Worm (Caenorhabditis elegans): ENCODE data around the gene F55B11.4.
A peak's percentile ranks its signal among the peaks of the same experiment; 100 is the strongest.

The F55B11.4 gene

DNA sequence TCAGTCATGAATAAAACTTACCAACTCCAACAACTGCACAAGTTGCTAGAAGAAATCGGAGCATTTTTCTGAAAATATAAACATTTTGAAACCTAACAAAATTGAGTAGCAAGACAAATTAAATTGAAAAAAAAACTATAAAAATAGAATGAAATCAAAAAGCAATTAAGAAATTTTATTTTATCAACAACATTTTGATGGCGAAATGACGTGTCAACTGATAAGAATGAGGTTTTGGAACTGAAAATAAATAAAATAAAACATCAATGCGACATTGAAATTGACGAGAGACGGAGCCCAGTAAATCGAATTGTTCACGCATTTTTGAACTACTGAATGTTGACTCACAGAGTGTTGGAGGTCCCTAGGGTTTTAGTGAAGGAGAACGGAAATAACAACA is at the start of gene F55B11.4:
Gene F55B11.4 (minus strand): TSS at position 68 of the 400 bp plus-strand sequence.
- TF ChIP-seq crh-2 (tag; optimal IDR thresholded peaks at IDR 0.05) = peak; percentile 84
- TF ChIP-seq aly-2 (tag; optimal IDR thresholded peaks at IDR 0.05) = no peak
- TF ChIP-seq fos-1 (tag; optimal IDR thresholded peaks at IDR 0.05) = peak; percentile 82
- TF ChIP-seq egl-27 (tag; optimal IDR thresholded peaks at IDR 0.05) = no peak

DNA sequence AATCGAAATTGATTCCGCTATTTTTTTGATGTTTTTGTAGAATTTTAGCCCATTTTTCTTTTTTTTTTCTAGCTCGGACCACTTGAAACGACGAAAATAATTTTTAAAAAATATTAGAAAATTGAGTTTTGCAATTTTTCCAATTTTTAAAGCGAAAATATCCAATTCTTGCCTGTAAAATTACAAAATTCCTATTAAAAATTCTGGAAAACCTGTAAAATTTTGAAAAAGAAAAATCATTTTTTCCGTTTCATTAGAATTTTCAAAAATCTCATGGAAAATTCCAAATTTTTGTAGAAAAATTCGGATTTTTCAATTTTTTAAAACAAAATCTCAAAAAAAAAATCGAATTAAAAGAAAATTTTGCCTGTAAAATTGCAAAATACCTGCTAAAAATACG is 38.3 kb upstream of the F55B11.4 start:
- TF ChIP-seq nhr-129 (tag; optimal IDR thresholded peaks at IDR 0.05) = no peak
- no peak for TF ChIP-seq egl-27 (tag; optimal IDR thresholded peaks at IDR 0.05)
- TF ChIP-seq sem-4 (tag; optimal IDR thresholded peaks at IDR 0.05) = no peak
- no peak for TF ChIP-seq crh-2 (tag; optimal IDR thresholded peaks at IDR 0.05)
- TF ChIP-seq lsy-2 (tag; optimal IDR thresholded peaks at IDR 0.05) = no peak
- no peak for TF ChIP-seq mbf-1 (tag; optimal IDR thresholded peaks at IDR 0.05)
- TF ChIP-seq skn-1 (tag; optimal IDR thresholded peaks at IDR 0.05) = no peak
- TF ChIP-seq nhr-77 (tag; optimal IDR thresholded peaks at IDR 0.05) = no peak
- no peak for TF ChIP-seq zag-1 (tag; optimal IDR thresholded peaks at IDR 0.05)
- TF ChIP-seq ceh-16 (tag; optimal IDR thresholded peaks at IDR 0.05) = no peak

DNA sequence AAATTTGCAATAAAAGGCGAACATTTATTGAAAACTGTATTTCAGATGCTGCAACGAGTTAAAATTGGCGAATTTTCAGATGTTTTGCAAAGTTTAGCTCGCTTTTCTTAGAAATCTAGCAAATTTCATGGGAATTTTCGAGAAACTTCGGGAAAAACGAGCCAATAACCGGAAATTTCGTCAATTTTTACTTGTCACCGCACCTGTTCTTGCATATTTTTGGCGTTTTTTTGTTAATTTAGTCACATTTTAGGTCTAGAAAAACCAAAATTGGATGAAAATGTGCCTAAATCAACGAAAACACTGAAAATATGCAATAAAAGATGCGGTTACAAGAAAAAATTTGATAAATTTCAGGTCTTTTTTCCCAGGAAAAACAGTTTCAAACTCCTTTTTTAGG is 36.1 kb upstream of the F55B11.4 start:
- no peak for TF ChIP-seq ceh-82 (tag; optimal IDR thresholded peaks at IDR 0.05)

DNA sequence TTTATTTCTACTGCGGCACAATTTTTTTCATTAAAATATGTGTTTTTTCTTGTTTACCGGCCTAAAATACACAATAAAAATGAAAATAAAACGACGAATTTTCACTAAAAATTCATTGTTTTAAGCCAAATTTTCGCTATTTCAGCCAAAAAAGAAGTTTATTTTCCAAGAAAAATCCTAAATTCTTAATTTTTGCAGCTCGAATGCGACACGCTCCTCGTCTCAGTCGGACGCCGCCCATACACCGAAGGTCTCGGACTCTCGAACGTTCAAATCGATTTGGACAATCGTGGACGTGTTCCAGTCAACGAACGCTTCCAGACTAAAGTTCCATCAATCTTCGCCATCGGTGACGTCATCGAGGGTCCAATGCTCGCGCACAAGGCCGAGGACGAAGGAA is 35.3 kb upstream of the F55B11.4 start:
- TF ChIP-seq sem-4 (tag; optimal IDR thresholded peaks at IDR 0.05) = no peak
- no peak for TF ChIP-seq mdl-1 (tag; optimal IDR thresholded peaks at IDR 0.05)
- no peak for TF ChIP-seq fos-1 (tag; optimal IDR thresholded peaks at IDR 0.05)
- no peak for TF ChIP-seq nhr-12 (tag; optimal IDR thresholded peaks at IDR 0.05)
- no peak for TF ChIP-seq ceh-82 (tag; optimal IDR thresholded peaks at IDR 0.05)
- TF ChIP-seq snpc-4 (tag; optimal IDR thresholded peaks at IDR 0.05) = no peak
- TF ChIP-seq ztf-1 (GFP tag; conservative IDR thresholded peaks at IDR 0.05) = no peak
- TF ChIP-seq nhr-25 (tag; optimal IDR thresholded peaks at IDR 0.05) = no peak

DNA sequence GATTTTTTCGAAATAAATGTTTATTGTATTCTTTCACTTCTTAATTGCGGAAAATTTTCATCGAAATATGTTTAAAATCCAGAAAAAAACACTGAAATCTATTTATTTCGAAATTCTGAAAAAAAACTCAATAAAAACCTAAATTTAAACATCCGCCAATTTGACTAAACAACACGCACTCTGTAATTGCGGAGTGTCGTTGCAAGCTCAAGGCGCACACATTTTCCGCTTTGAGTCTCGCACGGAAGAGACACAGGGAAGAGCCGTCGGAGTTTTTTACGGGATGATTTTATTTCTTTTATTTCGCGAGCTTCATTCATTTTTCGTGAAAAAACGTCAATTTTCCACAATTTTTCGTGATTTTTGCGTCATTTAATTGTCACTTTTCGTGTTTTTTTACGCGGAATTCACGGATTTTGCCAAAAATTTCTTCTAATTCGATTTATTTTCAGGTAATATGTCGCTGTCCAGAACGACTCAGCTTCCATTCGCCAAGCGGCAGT is 33.4 kb upstream of the F55B11.4 start, which contains the start of gene dld-1:
Gene dld-1 (plus strand): TSS at position 453 of the 503 bp plus-strand sequence.
- TF ChIP-seq zag-1 (tag; optimal IDR thresholded peaks at IDR 0.05) = peak; percentile 95
- peak; percentile 96 for TF ChIP-seq sma-9 (GFP tag; optimal IDR thresholded peaks at IDR 0.05)
- no peak for TF ChIP-seq sma-9 (tag; optimal IDR thresholded peaks at IDR 0.05)
- peak; percentile 79 for TF ChIP-seq ceh-16 (tag; optimal IDR thresholded peaks at IDR 0.05)
- no peak for TF ChIP-seq mbf-1 (tag; optimal IDR thresholded peaks at IDR 0.05)
- TF ChIP-seq ztf-1 (GFP tag; conservative IDR thresholded peaks at IDR 0.05) = no peak
- TF ChIP-seq ztf-4 (tag; optimal IDR thresholded peaks at IDR 0.05) = peak; percentile 97
- TF ChIP-seq gmeb-1 (tag; optimal IDR thresholded peaks at IDR 0.05) = peak; percentile 100
- TF ChIP-seq mdl-1 (tag; optimal IDR thresholded peaks at IDR 0.05) = peak; percentile 48 to 73
- peak; percentile 96 for TF ChIP-seq nhr-25 (tag; optimal IDR thresholded peaks at IDR 0.05)
- no peak for TF ChIP-seq peb-1 (tag; optimal IDR thresholded peaks at IDR 0.05)
- peak; percentile 72 for TF ChIP-seq blmp-1 (tag; optimal IDR thresholded peaks at IDR 0.05; ENCODE audit: insufficient read depth)
- TF ChIP-seq lin-39 (tag; optimal IDR thresholded peaks at IDR 0.05) = peak; percentile 14
- peak; percentile 88 for TF ChIP-seq nhr-237 (tag; optimal IDR thresholded peaks at IDR 0.05)
- TF ChIP-seq fos-1 (tag; optimal IDR thresholded peaks at IDR 0.05) = peak; percentile 90
- TF ChIP-seq nhr-21 (tag; optimal IDR thresholded peaks at IDR 0.05) = peak; percentile 96
- TF ChIP-seq nhr-6 (tag; optimal IDR thresholded peaks at IDR 0.05) = peak; percentile 94
- TF ChIP-seq unc-62 (GFP tag; optimal IDR thresholded peaks at IDR 0.05) = peak; percentile 21
- TF ChIP-seq elt-1 (tag; optimal IDR thresholded peaks at IDR 0.05) = no peak
- peak; percentile 63 for TF ChIP-seq skn-1 (tag; optimal IDR thresholded peaks at IDR 0.05)
- peak; percentile 99 for TF ChIP-seq crh-2 (tag; optimal IDR thresholded peaks at IDR 0.05)
- peak; percentile 98 for TF ChIP-seq C34F6.9 (tag; optimal IDR thresholded peaks at IDR 0.05)
- peak; percentile 84 for TF ChIP-seq ZK546.5 (tag; optimal IDR thresholded peaks at IDR 0.05)
- no peak for TF ChIP-seq nhr-11 (tag; optimal IDR thresholded peaks at IDR 0.05)
- peak; percentile 88 for TF ChIP-seq ama-1 (optimal IDR thresholded peaks at IDR 0.05)
- TF ChIP-seq nhr-10 (tag; optimal IDR thresholded peaks at IDR 0.05) = peak; percentile 15
- peak; percentile 92 for TF ChIP-seq snpc-4 (tag; optimal IDR thresholded peaks at IDR 0.05)
- peak; percentile 97 for TF ChIP-seq egl-27 (tag; optimal IDR thresholded peaks at IDR 0.05)
- peak; percentile 93 for TF ChIP-seq ceh-82 (tag; optimal IDR thresholded peaks at IDR 0.05)
- peak; percentile 97 for TF ChIP-seq mab-5 (tag; optimal IDR thresholded peaks at IDR 0.05)
- no peak for TF ChIP-seq elt-3 (tag; optimal IDR thresholded peaks at IDR 0.05)
- TF ChIP-seq dmd-4 (tag; optimal IDR thresholded peaks at IDR 0.05) = peak; percentile 32
- peak; percentile 100 for TF ChIP-seq unc-55 (GFP tag; optimal IDR thresholded peaks at IDR 0.05)
- peak; percentile 98 for TF ChIP-seq R02D3.7 (tag; optimal IDR thresholded peaks at IDR 0.05)
- TF ChIP-seq nhr-77 (tag; optimal IDR thresholded peaks at IDR 0.05) = peak; percentile 75
- TF ChIP-seq nhr-12 (tag; optimal IDR thresholded peaks at IDR 0.05) = peak; percentile 7
- TF ChIP-seq lin-11 (tag; optimal IDR thresholded peaks at IDR 0.05) = peak; percentile 98
- TF ChIP-seq sem-4 (tag; optimal IDR thresholded peaks at IDR 0.05) = peak; percentile 95
- peak; percentile 100 for TF ChIP-seq nhr-129 (tag; optimal IDR thresholded peaks at IDR 0.05)
- TF ChIP-seq alr-1 (tag; optimal IDR thresholded peaks at IDR 0.05) = no peak
- peak; percentile 92 to 98 for TF ChIP-seq lsy-2 (tag; optimal IDR thresholded peaks at IDR 0.05)
- peak; percentile 98 for TF ChIP-seq lin-13 (GFP tag; optimal IDR thresholded peaks at IDR 0.05)

Data from whole organism, L2 larva.